Worm (Caenorhabditis elegans) whole organism, L2 larva: ENCODE data around the gene ZK899.7.
A peak's percentile ranks its signal among the peaks of the same experiment; 100 is the strongest.

ENCODE experiments used
- C34F6.9 ChIP-seq: fragments of 150-350 bp; optimal IDR thresholded peaks from 2 replicates; lab custom pipeline; 2014; ENCODE audit warnings: missing biosample characterization, missing genetic modification characterization
- F13H6.1 ChIP-seq: sonication (generic microtip); optimal IDR thresholded peaks from 2 replicates; lab custom pipeline; 2016; ENCODE audit warnings: missing genetic modification characterization, missing compliant biosample characterization
- R02D3.7 ChIP-seq: fragments of 150-350 bp; optimal IDR thresholded peaks from 2 replicates; lab custom pipeline; 2014; ENCODE audit warnings: missing biosample characterization, missing genetic modification characterization
- alr-1 ChIP-seq: fragments of 150-350 bp; optimal IDR thresholded peaks from 2 replicates; lab custom pipeline; 2014; ENCODE audit warnings: missing biosample characterization, missing genetic modification characterization
- blmp-1 ChIP-seq: sonication (generic microtip); optimal IDR thresholded peaks from 2 replicates; lab custom pipeline; 2017; ENCODE audit warnings: missing genetic modification characterization, mild to moderate bottlenecking, missing compliant biosample characterization, antibody characterized with exemption, moderate library complexity; ENCODE audit not compliant: insufficient read depth
- ceh-16 ChIP-seq: fragments of 150-350 bp; optimal IDR thresholded peaks from 2 replicates; lab custom pipeline; 2014; ENCODE audit warnings: missing biosample characterization, missing genetic modification characterization
- ceh-82 ChIP-seq: fragments of 150-350 bp; optimal IDR thresholded peaks from 2 replicates; lab custom pipeline; 2014; ENCODE audit warnings: missing biosample characterization, missing genetic modification characterization
- crh-2 ChIP-seq: sonication (generic microtip); optimal IDR thresholded peaks from 2 replicates; lab custom pipeline; 2017; ENCODE audit warnings: missing biosample characterization, missing genetic modification characterization
- egl-27 ChIP-seq: sonication (generic microtip); optimal IDR thresholded peaks from 3 replicates; lab custom pipeline; 2017; ENCODE audit warnings: missing biosample characterization, missing genetic modification reagents, missing genetic modification characterization
- elt-1 ChIP-seq: fragments of 150-350 bp; optimal IDR thresholded peaks from 2 replicates; lab custom pipeline; 2014; ENCODE audit warnings: missing biosample characterization, missing genetic modification characterization
- fos-1 ChIP-seq: fragments of 150-350 bp; optimal IDR thresholded peaks from 2 replicates; lab custom pipeline; 2014; ENCODE audit warnings: missing biosample characterization, missing genetic modification characterization
- gmeb-1 ChIP-seq: fragments of 150-350 bp; optimal IDR thresholded peaks from 2 replicates; lab custom pipeline; 2014; ENCODE audit warnings: missing biosample characterization, missing genetic modification characterization
- lin-11 ChIP-seq: fragments of 150-350 bp; sonication (generic microtip); optimal IDR thresholded peaks from 2 replicates; lab custom pipeline; 2014; ENCODE audit warnings: missing biosample characterization, missing genetic modification characterization, inconsistent platforms, mixed read lengths
- lin-13 ChIP-seq: fragments of 150-350 bp; optimal IDR thresholded peaks from 2 replicates; lab custom pipeline; 2014; ENCODE audit warnings: missing biosample characterization, missing genetic modification reagents, missing genetic modification characterization
- lin-39 ChIP-seq: fragments of 150-350 bp; optimal IDR thresholded peaks from 2 replicates; lab custom pipeline; 2014; ENCODE audit warnings: missing biosample characterization, missing genetic modification reagents, missing genetic modification characterization
- mab-5 ChIP-seq: fragments of 150-350 bp; optimal IDR thresholded peaks from 2 replicates; lab custom pipeline; 2014; ENCODE audit warnings: missing biosample characterization, missing genetic modification characterization
- mdl-1 ChIP-seq, 2 experiments: fragments of 150-350 bp in 1 of 2; sonication (generic microtip) in 1 of 2; optimal IDR thresholded peaks; 2 replicates each; lab custom pipeline; 2017; ENCODE audit warnings: missing biosample characterization in 2 of 2, missing genetic modification characterization in 2 of 2
- nhr-11 ChIP-seq: fragments of 150-350 bp; optimal IDR thresholded peaks from 2 replicates; lab custom pipeline; 2014; ENCODE audit warnings: missing biosample characterization, missing genetic modification characterization
- nhr-12 ChIP-seq: fragments of 150-350 bp; optimal IDR thresholded peaks from 2 replicates; lab custom pipeline; 2014; ENCODE audit warnings: missing biosample characterization, missing genetic modification characterization
- nhr-129 ChIP-seq: fragments of 150-350 bp; optimal IDR thresholded peaks from 2 replicates; lab custom pipeline; 2014; ENCODE audit warnings: missing biosample characterization, missing genetic modification characterization
- nhr-21 ChIP-seq: fragments of 150-350 bp; optimal IDR thresholded peaks from 2 replicates; lab custom pipeline; 2014; ENCODE audit warnings: missing biosample characterization, missing genetic modification characterization
- nhr-237 ChIP-seq: fragments of 150-350 bp; optimal IDR thresholded peaks from 2 replicates; lab custom pipeline; 2014; ENCODE audit warnings: missing biosample characterization, missing genetic modification characterization
- nhr-25 ChIP-seq: fragments of 150-350 bp; sonication (generic microtip); optimal IDR thresholded peaks from 3 replicates; lab custom pipeline; 2014; ENCODE audit warnings: missing biosample characterization, missing genetic modification characterization
- nhr-6 ChIP-seq: fragments of 150-350 bp; optimal IDR thresholded peaks from 2 replicates; lab custom pipeline; 2014; ENCODE audit warnings: missing biosample characterization, missing genetic modification characterization
- nhr-77 ChIP-seq: fragments of 150-350 bp; optimal IDR thresholded peaks from 2 replicates; lab custom pipeline; 2014; ENCODE audit warnings: missing biosample characterization, missing genetic modification characterization
- peb-1 ChIP-seq: fragments of 150-350 bp; optimal IDR thresholded peaks from 2 replicates; lab custom pipeline; 2014; ENCODE audit warnings: missing biosample characterization, missing genetic modification characterization
- skn-1 ChIP-seq: sonication (generic microtip); optimal IDR thresholded peaks from 2 replicates; lab custom pipeline; 2017; ENCODE audit warnings: missing biosample characterization, missing genetic modification characterization
- sma-3 ChIP-seq: sonication (generic microtip); optimal IDR thresholded peaks from 2 replicates; lab custom pipeline; 2016; ENCODE audit warnings: missing genetic modification reagents, missing genetic modification characterization, missing compliant biosample characterization
- sma-9 ChIP-seq, 2 experiments: fragments of 150-350 bp in 1 of 2; sonication (generic microtip) in 1 of 2; optimal IDR thresholded peaks; 2 replicates each; lab custom pipeline; 2014 to 2016; ENCODE audit warnings: missing genetic modification characterization in 2 of 2, mild to moderate bottlenecking in 1 of 2, missing biosample characterization in 1 of 2, missing compliant biosample characterization in 1 of 2, missing genetic modification reagents in 1 of 2, moderate library complexity in 1 of 2
- unc-39 ChIP-seq: fragments of 150-350 bp; optimal IDR thresholded peaks from 2 replicates; lab custom pipeline; 2014; ENCODE audit warnings: missing biosample characterization, missing genetic modification characterization
- unc-55 ChIP-seq: fragments of 150-350 bp; sonication (generic microtip); optimal IDR thresholded peaks from 3 replicates; lab custom pipeline; 2014; ENCODE audit warnings: missing biosample characterization, missing genetic modification reagents, missing genetic modification characterization
- zag-1 ChIP-seq: fragments of 150-350 bp; optimal IDR thresholded peaks from 2 replicates; lab custom pipeline; 2014; ENCODE audit warnings: missing biosample characterization, missing genetic modification characterization
- ztf-4 ChIP-seq: fragments of 150-350 bp; optimal IDR thresholded peaks from 2 replicates; lab custom pipeline; 2014; ENCODE audit warnings: missing biosample characterization, missing genetic modification characterization

Gene ZK899.7

DNA sequence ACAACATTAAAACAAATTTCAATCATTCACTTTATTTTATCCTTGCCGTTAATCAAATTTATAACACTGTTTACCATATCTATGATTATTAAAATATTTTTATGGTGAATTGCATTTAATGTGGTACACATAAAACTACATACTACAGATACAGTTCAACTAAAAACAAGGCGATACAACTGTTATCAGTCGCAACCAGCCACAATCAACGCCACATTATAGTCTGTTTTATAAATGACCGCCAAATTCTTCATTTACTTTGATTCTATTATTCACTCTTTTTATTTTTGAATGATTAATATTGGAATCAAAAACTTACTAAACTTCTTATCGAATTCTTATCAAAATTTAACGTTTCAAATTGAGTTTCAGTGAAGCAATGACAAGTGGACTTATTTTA, 21.2 kb downstream of the ZK899.7 start, which contains the start of gene B0272.4:
Gene B0272.4 (plus strand): TSS at position 373 of the 400 bp plus-strand sequence.
- peak; percentile 35 for TF ChIP-seq crh-2 (tag; lab: Kevin White, UChicago)
- TF ChIP-seq sma-9 (GFP tag; optimal IDR thresholded peaks at IDR 0.05; lab: Kevin White, UChicago): peak; percentile 5
- no peak for TF ChIP-seq sma-9 (tag; optimal IDR thresholded peaks at IDR 0.05; lab: Kevin White, UChicago)
- no peak for TF ChIP-seq ceh-82
- TF ChIP-seq gmeb-1 (tag; lab: Kevin White, UChicago): peak; percentile 44
- peak; percentile 95 for TF ChIP-seq fos-1 (tag; lab: Kevin White, UChicago)

DNA sequence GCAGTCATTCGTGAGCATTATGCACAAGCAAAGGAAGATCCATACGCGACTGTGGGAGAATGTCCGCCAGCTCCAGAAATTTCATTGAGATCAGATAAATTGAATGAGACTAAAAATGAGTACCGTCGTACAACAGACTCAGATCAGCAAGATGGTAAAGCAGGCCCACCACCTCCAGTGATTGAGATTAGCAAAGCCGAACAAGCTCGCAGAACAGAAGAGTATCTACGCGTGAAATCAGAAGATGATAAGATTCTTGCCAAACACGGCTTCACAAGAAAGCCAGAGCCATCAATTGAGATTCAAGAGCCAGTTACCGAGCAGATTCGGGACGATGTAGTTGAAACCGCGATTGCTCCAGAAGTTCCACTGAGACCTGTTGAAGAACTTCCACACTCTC, 31.3 kb downstream of the ZK899.7 start:
- TF ChIP-seq lin-13 (GFP tag; lab: Kevin White, UChicago): no peak
- no peak for TF ChIP-seq zag-1 (tag; lab: Kevin White, UChicago)
- no peak for TF ChIP-seq ceh-16 (tag; lab: Kevin White, UChicago)
- TF ChIP-seq lin-39: no peak
- TF ChIP-seq alr-1 (tag; lab: Kevin White, UChicago): no peak
- TF ChIP-seq skn-1: no peak
- TF ChIP-seq nhr-77 (tag; lab: Kevin White, UChicago): no peak
- no peak for TF ChIP-seq gmeb-1 (tag; lab: Kevin White, UChicago)
- no peak for TF ChIP-seq ztf-4
- TF ChIP-seq nhr-237 (tag; lab: Kevin White, UChicago): no peak
- no peak for TF ChIP-seq F13H6.1 (tag; lab: Kevin White, UChicago)
- TF ChIP-seq nhr-11 (tag; lab: Kevin White, UChicago): no peak

DNA sequence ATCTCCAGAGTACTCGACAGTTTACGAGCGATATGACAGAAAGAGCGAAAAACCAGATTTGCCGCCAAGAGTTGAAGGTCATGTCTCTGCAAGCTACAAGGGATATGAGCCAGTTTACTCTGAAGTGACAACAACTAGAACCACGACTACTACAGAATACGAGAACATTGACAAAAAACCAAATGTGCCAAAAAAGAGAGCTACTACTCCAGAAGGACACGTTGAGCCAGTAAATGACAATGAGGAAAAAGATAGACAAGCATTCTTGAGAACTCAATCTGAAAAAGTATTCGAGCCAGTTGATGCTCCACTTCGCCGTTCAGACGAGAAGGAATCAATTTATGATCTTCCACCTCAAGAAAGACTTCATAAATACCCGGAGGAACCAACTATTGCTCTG, 31.9 kb downstream of the ZK899.7 start:
- TF ChIP-seq unc-39 (tag; lab: Kevin White, UChicago) (no peak), mdl-1 (tag; optimal IDR thresholded peaks at IDR 0.05; lab: Kevin White, UChicago) (no peak), nhr-21 (tag; lab: Kevin White, UChicago) (no peak), egl-27 (tag; lab: Kevin White, UChicago) (no peak), fos-1 (tag; lab: Kevin White, UChicago) (no peak), crh-2 (tag; lab: Kevin White, UChicago) (no peak), ceh-82 (no peak), blmp-1 (tag; lab: Kevin White, UChicago) (no peak), zag-1 (tag; lab: Kevin White, UChicago) (no peak), nhr-237 (tag; lab: Kevin White, UChicago) (no peak), nhr-6 (tag; lab: Kevin White, UChicago) (no peak), F13H6.1 (tag; lab: Kevin White, UChicago) (no peak)

DNA sequence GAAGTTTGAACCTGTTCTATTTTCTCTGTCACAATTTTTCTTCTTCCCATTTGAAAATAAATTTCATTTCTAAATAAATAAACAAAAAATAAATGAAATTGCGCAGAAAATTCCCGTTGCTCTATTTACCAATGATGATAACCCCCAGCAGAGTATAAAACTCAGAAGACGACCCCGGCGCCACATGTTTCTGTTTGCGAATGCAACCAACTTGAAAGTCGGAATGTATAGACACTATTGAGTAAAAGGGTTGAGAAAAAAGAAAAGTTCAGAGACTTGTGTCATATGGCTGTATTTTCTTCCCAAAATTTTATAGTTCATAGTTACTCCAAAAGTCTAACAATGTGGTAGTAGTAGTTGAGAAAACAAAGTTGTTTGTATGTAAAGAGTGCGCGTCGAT, 37.6 kb downstream of the ZK899.7 start:
- TF ChIP-seq F13H6.1 (tag; lab: Kevin White, UChicago) (peak; percentile 60), peb-1 (tag; lab: Kevin White, UChicago) (no peak), lin-13 (GFP tag; lab: Kevin White, UChicago) (no peak), lin-11 (tag; lab: Kevin White, UChicago) (no peak)

DNA sequence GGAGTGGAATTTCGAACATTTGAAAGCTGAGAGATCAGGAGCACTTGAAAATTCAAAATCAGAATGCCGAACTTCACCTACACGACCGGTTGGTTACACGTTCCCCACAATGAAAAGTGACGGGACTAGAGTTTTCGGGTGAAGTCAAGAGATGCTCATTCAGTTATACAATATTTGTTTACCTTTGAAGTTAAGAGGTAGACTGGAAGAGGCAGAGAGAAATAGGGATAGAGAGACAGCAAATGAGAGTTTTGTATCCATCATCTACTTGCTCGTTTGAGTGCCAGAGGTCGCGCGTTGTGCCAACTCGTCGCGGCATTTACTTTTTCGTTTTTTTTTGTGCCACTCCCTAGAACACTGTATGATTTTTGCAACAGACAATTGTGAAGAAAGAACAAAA, 38.5 kb downstream of the ZK899.7 start:
- TF ChIP-seq F13H6.1 (tag; lab: Kevin White, UChicago) (peak; percentile 54), lin-11 (tag; lab: Kevin White, UChicago) (no peak)

DNA sequence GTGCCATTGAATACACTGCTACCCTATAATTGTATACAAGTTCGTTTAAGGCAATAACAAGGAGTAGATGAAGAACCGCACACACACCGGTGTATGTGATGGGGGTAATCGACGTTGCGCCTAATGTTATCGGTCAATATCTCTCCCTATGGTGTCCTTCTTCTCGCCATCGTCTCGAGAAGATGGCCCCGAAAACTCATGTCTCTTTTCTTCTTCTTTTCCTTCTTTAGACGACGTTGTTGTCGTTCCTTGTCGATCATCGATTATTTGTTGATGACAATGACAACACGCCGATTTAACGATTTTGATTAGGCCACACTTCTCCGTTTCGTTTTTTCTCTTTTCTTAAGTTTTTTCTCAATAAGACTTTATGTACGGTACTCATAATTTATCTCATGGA, 40.1 kb downstream of the ZK899.7 start:
- peak; percentile 37 for TF ChIP-seq nhr-25 (tag; lab: Kevin White, UChicago)
- TF ChIP-seq ceh-82: no peak
- no peak for TF ChIP-seq F13H6.1 (tag; lab: Kevin White, UChicago)
- no peak for TF ChIP-seq mdl-1 (tag; optimal IDR thresholded peaks at IDR 0.05; lab: Kevin White, UChicago)
- TF ChIP-seq nhr-129: peak; percentile 15
- TF ChIP-seq sma-3 (GFP tag; lab: Kevin White, UChicago): peak; percentile 35
- TF ChIP-seq nhr-21 (tag; lab: Kevin White, UChicago): peak; percentile 53
- TF ChIP-seq sma-9 (GFP tag; optimal IDR thresholded peaks at IDR 0.05; lab: Kevin White, UChicago): peak; percentile 32
- no peak for TF ChIP-seq sma-9 (tag; optimal IDR thresholded peaks at IDR 0.05; lab: Kevin White, UChicago)

DNA sequence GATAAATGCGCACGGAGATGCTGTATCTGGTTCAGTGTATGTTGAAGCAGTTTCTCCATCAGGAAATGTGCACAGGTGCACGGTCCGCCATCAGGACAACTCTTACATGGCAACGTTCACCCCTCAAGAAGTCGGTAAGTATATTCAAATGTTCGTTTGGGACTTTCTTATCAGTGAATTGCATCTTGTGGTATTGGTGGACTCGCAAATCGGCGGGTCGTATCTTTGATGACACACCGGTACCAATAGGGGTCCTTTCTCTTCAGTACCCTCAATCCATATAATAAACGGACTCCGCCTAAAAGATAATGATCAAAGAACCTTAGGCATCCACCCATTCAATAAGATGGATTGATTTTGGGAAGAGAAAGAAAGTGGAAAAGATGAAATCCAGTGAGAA, 43.3 kb downstream of the ZK899.7 start:
- TF ChIP-seq R02D3.7 (tag; lab: Kevin White, UChicago) (no peak), unc-39 (tag; lab: Kevin White, UChicago) (no peak), elt-1 (tag; lab: Kevin White, UChicago) (peak; percentile 78), lin-39 (no peak), mdl-1 (tag; optimal IDR thresholded peaks at IDR 0.05; lab: Kevin White, UChicago) (no peak), mab-5 (tag; lab: Kevin White, UChicago) (no peak), ceh-16 (tag; lab: Kevin White, UChicago) (peak; percentile 36), F13H6.1 (tag; lab: Kevin White, UChicago) (no peak), C34F6.9 (tag; lab: Kevin White, UChicago) (no peak), unc-55 (GFP tag; lab: Kevin White, UChicago) (no peak), nhr-12 (tag; lab: Kevin White, UChicago) (no peak)
